Fruit fly (Drosophila melanogaster): Measurements from ENCODE around the gene psd.

psd gene

DNA sequence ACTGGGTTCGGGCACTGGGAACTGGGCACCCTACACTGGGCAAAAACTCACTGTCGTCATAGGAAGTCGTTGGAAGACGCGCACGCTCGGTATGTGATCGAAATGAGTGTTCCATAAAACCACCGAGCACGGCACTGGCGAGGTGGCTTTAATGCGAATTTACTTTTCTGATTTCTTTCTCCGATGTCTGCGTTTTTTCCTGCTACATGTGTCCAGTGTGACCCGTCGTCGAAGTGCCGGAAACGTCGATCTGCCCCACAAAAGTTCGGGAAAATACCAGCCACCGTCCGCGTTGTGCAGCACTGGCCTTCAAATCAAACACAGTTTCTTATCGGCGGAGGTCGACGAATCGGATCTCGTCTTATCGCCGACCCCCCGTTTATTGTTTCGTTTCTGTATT lies 34.5 kb upstream of the psd start, which contains the start of gene Kdm5 (continued):
- peak; percentile 67 for TF ChIP-seq E2f2 (GFP tag; IDR thresholded peaks at IDR 0.05)
- TF ChIP-seq CG7839 (tag; optimal IDR thresholded peaks at IDR 0.05), result peak; percentile 4
- TF ChIP-seq pb (GFP tag; optimal IDR thresholded peaks at IDR 0.05), result peak; percentile 46
- TF ChIP-seq ind (GFP tag; optimal IDR thresholded peaks at IDR 0.05), result no peak
- TF ChIP-seq Awh (GFP tag; IDR thresholded peaks at IDR 0.05), result no peak
- TF ChIP-seq CG14667 (GFP tag; IDR thresholded peaks at IDR 0.05), result no peak
- TF ChIP-seq MBD-R2 (GFP tag; IDR thresholded peaks at IDR 0.05), result peak; percentile 67
- TF ChIP-seq kni (GFP tag; optimal IDR thresholded peaks at IDR 0.05), result no peak
- TF ChIP-seq CG7928 (GFP tag; optimal IDR thresholded peaks at IDR 0.05), result no peak
- no peak for TF ChIP-seq nerfin-1 (tag; optimal IDR thresholded peaks at IDR 0.05)
- TF ChIP-seq kay (GFP tag; optimal IDR thresholded peaks at IDR 0.05), result no peak
- no peak for TF ChIP-seq ap (GFP tag; IDR thresholded peaks at IDR 0.05)
- no peak for TF ChIP-seq CG11696 (GFP tag; IDR thresholded peaks at IDR 0.05)
- no peak for TF ChIP-seq CG9437 (GFP tag; optimal IDR thresholded peaks at IDR 0.05)
- TF ChIP-seq nom (GFP tag; optimal IDR thresholded peaks at IDR 0.05), result peak; percentile 11
- peak; percentile 41 for TF ChIP-seq B-H2 (GFP tag; optimal IDR thresholded peaks at IDR 0.05)
- TF ChIP-seq CG4424 (GFP tag; optimal IDR thresholded peaks at IDR 0.05), result no peak
- TF ChIP-seq Trl (optimal IDR thresholded peaks at IDR 0.05), result no peak
- TF ChIP-seq Trl (GFP tag; optimal IDR thresholded peaks at IDR 0.05), result no peak
- no peak; the same call in 2 of the 3 replicates for TF ChIP-seq croc (GFP tag; conservative IDR thresholded peaks at IDR 0.05)
- peak; percentile 57 for TF ChIP-seq Atf6 (GFP tag; IDR thresholded peaks at IDR 0.05)
- peak in 1 of 2 experiments; percentile 2 for TF ChIP-seq Hr51 (GFP tag; optimal IDR thresholded peaks at IDR 0.05)
- TF ChIP-seq Stat92E (GFP tag; optimal IDR thresholded peaks at IDR 0.05), result peak in 1 of 3 experiments; percentile 4
- TF ChIP-seq Atf-2 (GFP tag; optimal IDR thresholded peaks at IDR 0.05), result no peak
- no peak for TF ChIP-seq CG7963 (GFP tag; IDR thresholded peaks at IDR 0.05; ENCODE audit: partially characterized antibody)
- TF ChIP-seq zfh1 (GFP tag; IDR thresholded peaks at IDR 0.05), result peak; percentile 73
- TF ChIP-seq ewg (GFP tag; optimal IDR thresholded peaks at IDR 0.05), result peak; percentile 51
- no peak for TF ChIP-seq ash1 (GFP tag; optimal IDR thresholded peaks at IDR 0.05)
- no peak for TF ChIP-seq NK7.1 (GFP tag; optimal IDR thresholded peaks at IDR 0.05)
- peak; percentile 48; the same call in 1 of the 2 replicates for TF ChIP-seq crol (GFP tag; IDR thresholded peaks at IDR 0.05)
- TF ChIP-seq CG10543 (GFP tag; optimal IDR thresholded peaks at IDR 0.05), result peak; percentile 78
- peak; percentile 30 for TF ChIP-seq tin (GFP tag; optimal IDR thresholded peaks at IDR 0.05)
- TF ChIP-seq CG10979 (tag; optimal IDR thresholded peaks at IDR 0.05), result no peak
- no peak for TF ChIP-seq CG16863 (GFP tag; optimal IDR thresholded peaks at IDR 0.05)
- TF ChIP-seq CG17829 (tag; optimal IDR thresholded peaks at IDR 0.05), result peak; percentile 42
- no peak for TF ChIP-seq Six4 (GFP tag; optimal IDR thresholded peaks at IDR 0.05)
- TF ChIP-seq NC2β (GFP tag; optimal IDR thresholded peaks at IDR 0.05), result peak; percentile 54
- TF ChIP-seq da (GFP tag; optimal IDR thresholded peaks at IDR 0.05), result no peak
- no peak for TF ChIP-seq al (GFP tag; IDR thresholded peaks at IDR 0.05)
- peak; percentile 30; the same call in 1 of the 2 replicates for TF ChIP-seq ssp (GFP tag; IDR thresholded peaks at IDR 0.05)
- TF ChIP-seq CG12219 (GFP tag; optimal IDR thresholded peaks at IDR 0.05), result no peak
- TF ChIP-seq CG15601 (tag; optimal IDR thresholded peaks at IDR 0.05), result peak; percentile 1
- TF ChIP-seq CG13894 (tag; optimal IDR thresholded peaks at IDR 0.05), result no peak
- TF ChIP-seq en (GFP tag; optimal IDR thresholded peaks at IDR 0.05), result no peak
- no peak for TF ChIP-seq CG12071 (GFP tag; optimal IDR thresholded peaks at IDR 0.05)
- peak; percentile 56 for TF ChIP-seq CHES-1-like (GFP tag; optimal IDR thresholded peaks at IDR 0.05)
- TF ChIP-seq usp (GFP tag; optimal IDR thresholded peaks at IDR 0.05), result no peak
- no peak for TF ChIP-seq CG2889 (GFP tag; IDR thresholded peaks at IDR 0.05)
- TF ChIP-seq stwl (tag; optimal IDR thresholded peaks at IDR 0.05), result peak; percentile 71
- no peak for TF ChIP-seq h (optimal IDR thresholded peaks at IDR 0.05)
- TF ChIP-seq inv (GFP tag; IDR thresholded peaks at IDR 0.05; ENCODE audit: partially characterized antibody), result 0 out of 2 replicates have a peak, but pooled peaks have one; percentile 20
- TF ChIP-seq ken (GFP tag; IDR thresholded peaks at IDR 0.05), result peak; percentile 62; the same call in 1 of the 3 replicates

Data from whole organism, embryonic.